Fruit fly (Drosophila melanogaster) Kc167 (cell line): ENCODE measurements around the gene ssp3.

Experiments used
- Myc ChIP-seq: fragments of >200 bp; optimal IDR thresholded peaks from 2 replicates; lab custom pipeline; 2017; ENCODE audit warnings: missing external identifiers
- Sin3A ChIP-seq: fragments of >200 bp; optimal IDR thresholded peaks from 2 replicates; lab custom pipeline; 2018; ENCODE audit warnings: missing external identifiers
- h ChIP-seq: fragments of >200 bp; optimal IDR thresholded peaks from 3 replicates; lab custom pipeline; 2018; ENCODE audit warnings: missing external identifiers
- insv ChIP-seq: fragments of >200 bp; optimal IDR thresholded peaks from 3 replicates; lab custom pipeline; 2018; ENCODE audit warnings: missing external identifiers
- psq ChIP-seq: fragments of >200 bp; optimal IDR thresholded peaks from 2 replicates; lab custom pipeline; 2017; ENCODE audit warnings: missing external identifiers
- ttk ChIP-seq: sonication (Bioruptor generic); optimal IDR thresholded peaks from 2 replicates; lab custom pipeline; 2017; ENCODE audit warnings: missing external identifiers

The ssp3 gene

dm6 chr2L:18979407-18979806 lies 35.6 kb upstream of the ssp3 start:
- TF ChIP-seq h (lab: Kevin White, UChicago) (no peak), ttk (lab: Kevin White, UChicago) (no peak), insv (lab: Kevin White, UChicago) (no peak), Sin3A (lab: Kevin White, UChicago) (no peak), Myc (lab: Kevin White, UChicago) (no peak), psq (lab: Kevin White, UChicago) (no peak)

dm6 chr2L:18978923-18979322 lies 35.2 kb upstream of the ssp3 start:
- no peak for TF ChIP-seq h (lab: Kevin White, UChicago)
- no peak for TF ChIP-seq insv (lab: Kevin White, UChicago)
- TF ChIP-seq psq (lab: Kevin White, UChicago): no peak
- no peak for TF ChIP-seq Sin3A (lab: Kevin White, UChicago)
- no peak for TF ChIP-seq ttk (lab: Kevin White, UChicago)
- TF ChIP-seq Myc (lab: Kevin White, UChicago): no peak

- TF ChIP-seq psq (lab: Kevin White, UChicago): no peak
- no peak for TF ChIP-seq ttk (lab: Kevin White, UChicago)
- TF ChIP-seq insv (lab: Kevin White, UChicago): no peak
- no peak for TF ChIP-seq Myc (lab: Kevin White, UChicago)
- TF ChIP-seq Sin3A (lab: Kevin White, UChicago): no peak
These were observed 33.0 kb upstream of the ssp3 start for dm6 chr2L:18976749-18977148.

dm6 chr2L:18974063-18974779 lies 30.5 kb upstream of the ssp3 start, which contains the start of the genes L2HGDH and CG10431:
L2HGDH (minus strand) TSS chr2L:18974448.
CG10431 (plus strand) TSS chr2L:18974710.
- TF ChIP-seq ttk (lab: Kevin White, UChicago) (no peak), h (lab: Kevin White, UChicago) (no peak), Myc (lab: Kevin White, UChicago) (no peak), psq (lab: Kevin White, UChicago) (no peak), insv (lab: Kevin White, UChicago) (no peak), Sin3A (lab: Kevin White, UChicago) (no peak)

- TF ChIP-seq psq (lab: Kevin White, UChicago) (no peak), Sin3A (lab: Kevin White, UChicago) (peak; percentile 96), Myc (lab: Kevin White, UChicago) (no peak), h (lab: Kevin White, UChicago) (no peak)
These were observed 24.8 kb upstream of the ssp3 start, which contains the start of the genes Nak and Tango6 for dm6 chr2L:18968370-18969105. Nak (minus strand) TSS chr2L:18968744. Tango6 (plus strand) TSS chr2L:18969028.

- TF ChIP-seq insv (lab: Kevin White, UChicago) (no peak), Sin3A (lab: Kevin White, UChicago) (no peak), psq (lab: Kevin White, UChicago) (no peak), h (lab: Kevin White, UChicago) (no peak), Myc (lab: Kevin White, UChicago) (no peak), ttk (lab: Kevin White, UChicago) (no peak)
These were observed 24.1 kb upstream of the ssp3 start for dm6 chr2L:18967897-18968296.

- TF ChIP-seq h (lab: Kevin White, UChicago) (no peak), Myc (lab: Kevin White, UChicago) (no peak), psq (lab: Kevin White, UChicago) (no peak)
These were observed 23.1 kb upstream of the ssp3 start for dm6 chr2L:18966844-18967243.

dm6 chr2L:18966214-18966556 lies 22.4 kb upstream of the ssp3 start:
- no peak for TF ChIP-seq h (lab: Kevin White, UChicago)
- TF ChIP-seq Sin3A (lab: Kevin White, UChicago): no peak
- TF ChIP-seq psq (lab: Kevin White, UChicago): no peak
- TF ChIP-seq ttk (lab: Kevin White, UChicago): no peak
- TF ChIP-seq insv (lab: Kevin White, UChicago): no peak
- no peak for TF ChIP-seq Myc (lab: Kevin White, UChicago)

dm6 chr2L:18965367-18966213 lies 21.8 kb upstream of the ssp3 start:
- no peak for TF ChIP-seq Sin3A (lab: Kevin White, UChicago)
- no peak for TF ChIP-seq ttk (lab: Kevin White, UChicago)
- TF ChIP-seq h (lab: Kevin White, UChicago): no peak
- TF ChIP-seq insv (lab: Kevin White, UChicago): no peak
- TF ChIP-seq psq (lab: Kevin White, UChicago): no peak
- no peak for TF ChIP-seq Myc (lab: Kevin White, UChicago)

dm6 chr2L:18957142-18957674 lies 13.4 kb upstream of the ssp3 start, which contains the start of gene Bhmt:
Bhmt (minus strand) TSS chr2L:18957311.
- TF ChIP-seq Sin3A (lab: Kevin White, UChicago) (no peak), Myc (lab: Kevin White, UChicago) (no peak), ttk (lab: Kevin White, UChicago) (no peak), insv (lab: Kevin White, UChicago) (no peak), psq (lab: Kevin White, UChicago) (no peak), h (lab: Kevin White, UChicago) (no peak)
